Fruit fly (Drosophila melanogaster) whole organism, wandering third instar larva: Measurements from ENCODE around the gene CG14839.

Source experiments
- Abd-B ChIP-seq: fragments of >200 bp; optimal IDR thresholded peaks from 2 replicates; lab custom pipeline; 2017; ENCODE audit warnings: missing biosample characterization, missing genetic modification characterization
- CG32264 ChIP-seq: fragments of 200-800 bp; sonication (Bioruptor generic); optimal IDR thresholded peaks from 2 replicates; lab custom pipeline; 2016; ENCODE audit warnings: missing biosample characterization, missing genetic modification characterization
- CG9705 ChIP-seq: fragments of 200-800 bp; sonication (Bioruptor generic); optimal IDR thresholded peaks from 2 replicates; lab custom pipeline; 2018; ENCODE audit warnings: missing biosample characterization, mild to moderate bottlenecking, missing genetic modification characterization
- CrebA ChIP-seq: fragments of 200-800 bp; sonication (Bioruptor generic); optimal IDR thresholded peaks from 2 replicates; lab custom pipeline; 2016; ENCODE audit warnings: missing biosample characterization, mild to moderate bottlenecking, missing genetic modification characterization, borderline replicate concordance
- Dfd ChIP-seq: fragments of >200 bp; optimal IDR thresholded peaks from 2 replicates; lab custom pipeline; 2017; ENCODE audit warnings: missing biosample characterization, missing genetic modification characterization
- Dif ChIP-seq: fragments of 200-275, 200-300 bp; sonication (Bioruptor generic); optimal IDR thresholded peaks from 2 replicates; lab custom pipeline; 2018; ENCODE audit warnings: missing biosample characterization, missing genetic modification characterization; ENCODE audit not compliant: partially characterized antibody
- GATAd ChIP-seq: sonication (Bioruptor generic); optimal IDR thresholded peaks from 2 replicates; lab custom pipeline; 2016; ENCODE audit warnings: missing biosample characterization, missing genetic modification characterization
- HLH106 ChIP-seq: fragments of 200-800 bp; optimal IDR thresholded peaks from 3 replicates; lab custom pipeline; 2019; ENCODE audit warnings: missing biosample characterization, mild to moderate bottlenecking, missing genetic modification characterization, moderate library complexity
- Hnf4 ChIP-seq: fragments of 200-800 bp; sonication (Bioruptor generic); optimal IDR thresholded peaks from 2 replicates; lab custom pipeline; 2016; ENCODE audit warnings: missing biosample characterization, mild to moderate bottlenecking, missing genetic modification characterization
- Hr78 ChIP-seq: fragments of >200 bp; optimal IDR thresholded peaks from 2 replicates; lab custom pipeline; 2017; ENCODE audit warnings: missing biosample characterization, missing genetic modification characterization
- Hr83 ChIP-seq: fragments of 200-300 bp; sonication (Bioruptor generic); optimal IDR thresholded peaks from 2 replicates; lab custom pipeline; 2016; ENCODE audit warnings: missing biosample characterization, mild to moderate bottlenecking, missing genetic modification characterization, moderate library complexity; ENCODE audit not compliant: poor library complexity, severe bottlenecking
- Jra ChIP-seq: sonication (Bioruptor generic); optimal IDR thresholded peaks from 2 replicates; lab custom pipeline; 2016; ENCODE audit warnings: missing biosample characterization, missing genetic modification characterization
- Mio ChIP-seq: sonication (Bioruptor generic); optimal IDR thresholded peaks from 2 replicates; lab custom pipeline; 2016; ENCODE audit warnings: missing biosample characterization, missing genetic modification characterization
- Myc ChIP-seq: fragments of >200 bp; optimal IDR thresholded peaks from 2 replicates; lab custom pipeline; 2017
- N ChIP-seq: fragments of >200 bp; optimal IDR thresholded peaks from 2 replicates; lab custom pipeline; 2018; ENCODE audit warnings: missing biosample characterization, missing external identifiers, missing genetic modification characterization
- OdsH ChIP-seq: fragments of 200-800 bp; sonication (Bioruptor generic); optimal IDR thresholded peaks from 2 replicates; lab custom pipeline; 2016; ENCODE audit warnings: missing biosample characterization, mild to moderate bottlenecking, missing genetic modification characterization
- Rel ChIP-seq, 2 experiments: fragments of 200-800 bp; sonication (Bioruptor generic) in 1 of 2; optimal IDR thresholded peaks; 2 replicates in 1 of 2; 3 replicates in 1 of 2; lab custom pipeline; 2016 to 2019; ENCODE audit warnings: mild to moderate bottlenecking in 2 of 2, missing biosample characterization in 2 of 2, missing genetic modification characterization in 2 of 2, moderate library complexity in 1 of 2
- Sp1 ChIP-seq: fragments of 200-800 bp; sonication (Bioruptor generic); optimal IDR thresholded peaks from 3 replicates; lab custom pipeline; 2019; ENCODE audit warnings: missing biosample characterization, mild to moderate bottlenecking, missing genetic modification characterization, moderate library complexity
- Vsx2 ChIP-seq: fragments of 200-300, 225-300 bp; sonication (Bioruptor generic); optimal IDR thresholded peaks from 2 replicates; lab custom pipeline; 2018; ENCODE audit warnings: missing biosample characterization, missing genetic modification characterization; ENCODE audit not compliant: partially characterized antibody
- br ChIP-seq: fragments of 200-800 bp; sonication (Bioruptor generic); optimal IDR thresholded peaks from 2 replicates; lab custom pipeline; 2016; ENCODE audit warnings: missing biosample characterization, missing genetic modification characterization
- brk ChIP-seq: fragments of 200-800 bp; sonication (Bioruptor generic); optimal IDR thresholded peaks from 2 replicates; lab custom pipeline; 2016; ENCODE audit warnings: missing biosample characterization, mild to moderate bottlenecking, missing genetic modification characterization
- dl ChIP-seq, 2 experiments: fragments of 175-275, 200-275 bp in 1 of 2; fragments of 200-275 bp in 1 of 2; sonication (Bioruptor generic); optimal IDR thresholded peaks; lab custom pipeline; 2018; ENCODE audit warnings: mild to moderate bottlenecking in 2 of 2, missing biosample characterization in 2 of 2, missing genetic modification characterization in 2 of 2, moderate library complexity in 2 of 2; ENCODE audit not compliant: partially characterized antibody in 2 of 2, insufficient read depth in 1 of 2
- dmrt93B ChIP-seq: fragments of 200-800 bp; sonication (Bioruptor generic); optimal IDR thresholded peaks from 2 replicates; lab custom pipeline; 2018; ENCODE audit warnings: missing biosample characterization, mild to moderate bottlenecking, missing genetic modification characterization
- dsf ChIP-seq: sonication (Bioruptor generic); optimal IDR thresholded peaks from 2 replicates; lab custom pipeline; 2016; ENCODE audit warnings: missing biosample characterization, missing genetic modification characterization, borderline replicate concordance
- ey ChIP-seq: fragments of 200-800 bp; sonication (Bioruptor generic); optimal IDR thresholded peaks from 2 replicates; lab custom pipeline; 2016; ENCODE audit warnings: missing biosample characterization, missing genetic modification characterization
- foxo ChIP-seq, 2 experiments: fragments of 200-800 bp; sonication (Bioruptor generic); optimal IDR thresholded peaks; 2 replicates in 1 of 2; 3 replicates in 1 of 2; lab custom pipeline; 2016 to 2017; ENCODE audit warnings: missing biosample characterization in 2 of 2, missing genetic modification characterization in 2 of 2
- fru ChIP-seq: fragments of 200-800 bp; sonication (Bioruptor generic); optimal IDR thresholded peaks from 3 replicates; lab custom pipeline; 2016; ENCODE audit warnings: missing biosample characterization, mild to moderate bottlenecking, missing genetic modification characterization
- h ChIP-seq: fragments of 200-800 bp; sonication (Bioruptor generic); optimal IDR thresholded peaks from 3 replicates; lab custom pipeline; 2016; ENCODE audit warnings: missing biosample characterization, mild to moderate bottlenecking, missing genetic modification characterization
- jim ChIP-seq: fragments of 175-275, 200-325 bp; sonication (Bioruptor generic); optimal IDR thresholded peaks from 2 replicates; lab custom pipeline; 2016; ENCODE audit warnings: missing biosample characterization, mild to moderate bottlenecking, missing genetic modification characterization
- lola ChIP-seq: fragments of >200 bp; optimal IDR thresholded peaks from 2 replicates; lab custom pipeline; 2017; ENCODE audit warnings: missing biosample characterization, missing genetic modification characterization
- pan ChIP-seq: fragments of >200 bp; optimal IDR thresholded peaks from 2 replicates; lab custom pipeline; 2017
- psq ChIP-seq: fragments of 200-800 bp; sonication (Bioruptor generic); optimal IDR thresholded peaks from 3 replicates; lab custom pipeline; 2017; ENCODE audit warnings: missing biosample characterization, mild to moderate bottlenecking, missing genetic modification characterization, moderate library complexity
- rgr ChIP-seq: fragments of 200-800 bp; sonication (Bioruptor generic); optimal IDR thresholded peaks from 3 replicates; lab custom pipeline; 2016; ENCODE audit warnings: missing biosample characterization, mild to moderate bottlenecking, missing genetic modification characterization
- sage ChIP-seq: fragments of 200-800 bp; sonication (Bioruptor generic); optimal IDR thresholded peaks from 2 replicates; lab custom pipeline; 2016; ENCODE audit warnings: missing biosample characterization, mild to moderate bottlenecking, missing genetic modification characterization
- sv ChIP-seq: fragments of 200-800 bp; sonication (Bioruptor generic); optimal IDR thresholded peaks from 3 replicates; lab custom pipeline; 2016; ENCODE audit warnings: missing biosample characterization, missing genetic modification characterization
- tai ChIP-seq: sonication (Bioruptor generic); optimal IDR thresholded peaks from 2 replicates; lab custom pipeline; 2016; ENCODE audit warnings: missing biosample characterization, missing genetic modification characterization
- usp ChIP-seq: fragments of >200 bp; optimal IDR thresholded peaks from 2 replicates; lab custom pipeline; 2017; ENCODE audit warnings: missing biosample characterization, missing genetic modification characterization
- woc ChIP-seq: sonication (Bioruptor generic); optimal IDR thresholded peaks from 2 replicates; lab custom pipeline; 2016; ENCODE audit warnings: missing biosample characterization, mild to moderate bottlenecking, missing genetic modification characterization

CG14839 gene

dm6 chr3R:14283754-14284421 is 21.7 kb downstream of the CG14839 start (continued):
- TF ChIP-seq psq (GFP tag; lab: Kevin White, UChicago) (peak; percentile 96), Hr78 (no peak)

dm6 chr3R:14284422-14284760 is 22.2 kb downstream of the CG14839 start:
- TF ChIP-seq Hr78 = no peak
- TF ChIP-seq psq (GFP tag; lab: Kevin White, UChicago) = no peak
- no peak for TF ChIP-seq CG32264
- TF ChIP-seq GATAd (GFP tag; lab: Kevin White, UChicago) = no peak
- TF ChIP-seq Jra (GFP tag; lab: Kevin White, UChicago) = no peak
- TF ChIP-seq brk (GFP tag; lab: Kevin White, UChicago) = no peak
- no peak for TF ChIP-seq usp (GFP tag; lab: Kevin White, UChicago)
- TF ChIP-seq woc (GFP tag; lab: Kevin White, UChicago) = no peak

dm6 chr3R:14285059-14285953 is 23.1 kb downstream of the CG14839 start:
- TF ChIP-seq Dif (GFP tag; lab: Kevin White, UChicago) = peak; percentile 34
- TF ChIP-seq foxo (GFP tag; optimal IDR thresholded peaks at IDR 0.05; lab: Kevin White, UChicago) = peak in 1 of 2 experiments; percentile 2
- TF ChIP-seq tai (GFP tag; lab: Kevin White, UChicago) = no peak

- no peak for TF ChIP-seq lola
- TF ChIP-seq Abd-B (GFP tag; lab: Kevin White, UChicago) = no peak
- TF ChIP-seq Rel (GFP tag; optimal IDR thresholded peaks at IDR 0.05; lab: Kevin White, UChicago) = no peak
- peak; percentile 20 for TF ChIP-seq Rel (tag; optimal IDR thresholded peaks at IDR 0.05; lab: Kevin White, UChicago)
- peak; percentile 94 to 95 for TF ChIP-seq dl (GFP tag; optimal IDR thresholded peaks at IDR 0.05; lab: Kevin White, UChicago; ENCODE audit: insufficient read depth in 1 of 2, partially characterized antibody in 2 of 2)
- TF ChIP-seq fru (GFP tag; lab: Kevin White, UChicago) = no peak
- TF ChIP-seq OdsH (GFP tag; lab: Kevin White, UChicago) = no peak
- peak; percentile 50 for TF ChIP-seq brk (GFP tag; lab: Kevin White, UChicago)
- TF ChIP-seq Dfd (GFP tag; lab: Kevin White, UChicago) = no peak
- peak; percentile 97 for TF ChIP-seq Dif (GFP tag; lab: Kevin White, UChicago)
- no peak for TF ChIP-seq HLH106 (tag; lab: Kevin White, UChicago)
- peak; percentile 2 for TF ChIP-seq woc (GFP tag; lab: Kevin White, UChicago)
- TF ChIP-seq Hnf4 (GFP tag; lab: Kevin White, UChicago) = no peak
- TF ChIP-seq Hr83 = peak; percentile 25
- no peak for TF ChIP-seq pan (lab: Kevin White, UChicago)
- peak; percentile 7 for TF ChIP-seq Sp1 (GFP tag; lab: Kevin White, UChicago)
- no peak for TF ChIP-seq br (GFP tag; lab: Kevin White, UChicago)
- TF ChIP-seq dsf (GFP tag; lab: Kevin White, UChicago) = no peak
- no peak for TF ChIP-seq dmrt93B (GFP tag; lab: Kevin White, UChicago)
- no peak for TF ChIP-seq tai (GFP tag; lab: Kevin White, UChicago)
- TF ChIP-seq Mio = no peak
- TF ChIP-seq sage (GFP tag; lab: Kevin White, UChicago) = peak; percentile 36
- TF ChIP-seq GATAd (GFP tag; lab: Kevin White, UChicago) = no peak
- TF ChIP-seq CG9705 = no peak
- TF ChIP-seq sv = no peak
- no peak for TF ChIP-seq ey (GFP tag; lab: Kevin White, UChicago)
- peak; percentile 16 for TF ChIP-seq N (GFP tag; lab: Kevin White, UChicago)
- no peak for TF ChIP-seq Myc (lab: Kevin White, UChicago)
- no peak for TF ChIP-seq Jra (GFP tag; lab: Kevin White, UChicago)
- no peak for TF ChIP-seq jim (GFP tag; lab: Kevin White, UChicago)
- TF ChIP-seq h (GFP tag; lab: Kevin White, UChicago) = peak; percentile 42
- TF ChIP-seq foxo (GFP tag; optimal IDR thresholded peaks at IDR 0.05; lab: Kevin White, UChicago) = peak in 1 of 2 experiments; percentile 38
- no peak for TF ChIP-seq Hr78
- no peak for TF ChIP-seq CG32264
- TF ChIP-seq CrebA (GFP tag; lab: Kevin White, UChicago) = peak; percentile 76
- TF ChIP-seq Vsx2 = peak; percentile 91
- TF ChIP-seq rgr = no peak
- peak; percentile 92 for TF ChIP-seq psq (GFP tag; lab: Kevin White, UChicago)
Measured at dm6 chr3R:14286320-14287190, 24.4 kb downstream of the CG14839 start, which contains the start of gene trx. Gene trx, minus strand, starts transcription at chr3R:14286903.
